Worm (Caenorhabditis elegans) whole organism, L1 larva: ENCODE data around the gene F26F4.5.

Source experiments
- C04F5.9 ChIP-seq: sonication (generic microtip); optimal IDR thresholded peaks from 2 replicates; lab custom pipeline; 2016; ENCODE audit warnings: missing genetic modification characterization, missing compliant biosample characterization
- C16A3.4 ChIP-seq: fragments of 150-350 bp; optimal IDR thresholded peaks from 2 replicates; lab custom pipeline; 2014; ENCODE audit warnings: missing biosample characterization, missing genetic modification characterization
- C34B4.2 ChIP-seq: sonication (generic microtip); optimal IDR thresholded peaks from 2 replicates; lab custom pipeline; 2017; ENCODE audit warnings: mild to moderate bottlenecking, missing genetic modification characterization, missing compliant biosample characterization
- F16B12.6 ChIP-seq: fragments of 150-350 bp; optimal IDR thresholded peaks from 2 replicates; lab custom pipeline; 2014; ENCODE audit warnings: missing biosample characterization, missing genetic modification characterization
- Y116A8C.19 ChIP-seq: sonication (generic microtip); optimal IDR thresholded peaks from 2 replicates; lab custom pipeline; 2016; ENCODE audit warnings: missing compliant biosample characterization, missing genetic modification characterization, borderline replicate concordance
- aha-1 ChIP-seq: fragments of 150-350 bp; optimal IDR thresholded peaks from 2 replicates; lab custom pipeline; 2014; ENCODE audit warnings: missing biosample characterization, missing genetic modification characterization
- aly-2 ChIP-seq: fragments of 150-350 bp; optimal IDR thresholded peaks from 2 replicates; lab custom pipeline; 2014; ENCODE audit warnings: missing biosample characterization, missing genetic modification characterization
- blmp-1 ChIP-seq: fragments of 150-350 bp; optimal IDR thresholded peaks from 2 replicates; lab custom pipeline; 2014; ENCODE audit warnings: missing biosample characterization, missing genetic modification characterization
- ceh-8 ChIP-seq: fragments of 200-800 bp; sonication (Bioruptor generic); optimal IDR thresholded peaks from 2 replicates; lab custom pipeline; 2018; ENCODE audit warnings: mild to moderate bottlenecking, missing genetic modification characterization, moderate library complexity, missing compliant biosample characterization
- ceh-82 ChIP-seq, 3 experiments: fragments of 150-350 bp in 1 of 3; sonication (generic microtip) in 2 of 3; optimal IDR thresholded peaks; 2 replicates each; lab custom pipeline; 2014 to 2017; ENCODE audit warnings: missing biosample characterization in 3 of 3, missing genetic modification characterization in 3 of 3
- dpl-1 ChIP-seq, 3 experiments: fragments of 150-350 bp in 2 of 3; sonication (generic microtip) in 1 of 3; optimal IDR thresholded peaks; 2 replicates each; lab custom pipeline; 2014 to 2017; ENCODE audit warnings: missing biosample characterization in 3 of 3, missing genetic modification characterization in 3 of 3, missing genetic modification reagents in 3 of 3
- efl-1 ChIP-seq, 4 experiments: fragments of 150-350 bp; optimal IDR thresholded peaks in 3 of 4; peaks in 1 of 4; 1 replicate in 1 of 4; 2 replicates in 3 of 4; lab custom pipeline; 2014; ENCODE audit warnings: missing biosample characterization in 2 of 4, missing genetic modification characterization in 2 of 4, missing genetic modification reagents in 2 of 4
- fkh-10 ChIP-seq: sonication (generic microtip); optimal IDR thresholded peaks from 2 replicates; lab custom pipeline; 2017; ENCODE audit warnings: missing biosample characterization, missing genetic modification reagents, missing genetic modification characterization
- fkh-4 ChIP-seq: sonication (generic microtip); optimal IDR thresholded peaks from 2 replicates; lab custom pipeline; 2016; ENCODE audit warnings: missing compliant biosample characterization, missing genetic modification characterization, borderline replicate concordance
- fkh-8 ChIP-seq: sonication (generic microtip); optimal IDR thresholded peaks from 2 replicates; lab custom pipeline; 2016; ENCODE audit warnings: mild to moderate bottlenecking, missing genetic modification characterization, missing compliant biosample characterization
- fos-1 ChIP-seq: fragments of 150-350 bp; optimal IDR thresholded peaks from 2 replicates; lab custom pipeline; 2014; ENCODE audit warnings: missing biosample characterization, missing genetic modification characterization
- grh-1 ChIP-seq: fragments of 200-800 bp; sonication (Bioruptor generic); IDR thresholded peaks from 2 replicates; pipeline ENCODE4 v1.3.6; 2022; ENCODE audit warnings: missing genetic modification reagents, missing genetic modification characterization, missing compliant biosample characterization
- hlh-17 ChIP-seq: fragments of 200-800 bp; sonication (Bioruptor generic); optimal IDR thresholded peaks from 2 replicates; lab custom pipeline; 2018; ENCODE audit warnings: missing genetic modification characterization, mild to moderate bottlenecking, missing compliant biosample characterization, moderate library complexity, borderline replicate concordance
- hpl-2 ChIP-seq: fragments of 150-350 bp; optimal IDR thresholded peaks from 2 replicates; lab custom pipeline; 2014; ENCODE audit warnings: missing biosample characterization, missing genetic modification reagents, missing genetic modification characterization
- irx-1 ChIP-seq: sonication (generic microtip); optimal IDR thresholded peaks from 2 replicates; lab custom pipeline; 2016; ENCODE audit warnings: missing genetic modification characterization, missing compliant biosample characterization
- isw-1 ChIP-seq: fragments of 200-800 bp; sonication (Bioruptor generic); IDR thresholded peaks from 2 replicates; pipeline ENCODE4 v1.3.6; 2022; ENCODE audit warnings: missing genetic modification characterization, missing compliant biosample characterization
- jun-1 ChIP-seq: fragments of 150-350 bp; optimal IDR thresholded peaks from 2 replicates; lab custom pipeline; 2014; ENCODE audit warnings: missing biosample characterization, missing genetic modification reagents, missing genetic modification characterization
- lin-13 ChIP-seq: fragments of 150-350 bp; optimal IDR thresholded peaks from 2 replicates; lab custom pipeline; 2014; ENCODE audit warnings: missing biosample characterization, missing genetic modification reagents, missing genetic modification characterization
- lin-15B ChIP-seq: fragments of 150-350 bp; sonication (generic microtip); optimal IDR thresholded peaks from 3 replicates; lab custom pipeline; 2014; ENCODE audit warnings: missing biosample characterization, missing genetic modification characterization
- lin-35 ChIP-seq, 2 experiments: fragments of 150-350 bp; optimal IDR thresholded peaks; 2 replicates each; lab custom pipeline; 2014; ENCODE audit warnings: missing biosample characterization in 2 of 2, missing genetic modification characterization in 2 of 2, missing genetic modification reagents in 2 of 2
- lsy-2 ChIP-seq, 2 experiments: fragments of 150-350 bp; optimal IDR thresholded peaks; 2 replicates each; lab custom pipeline; 2014; ENCODE audit warnings: missing biosample characterization in 2 of 2, missing genetic modification characterization in 2 of 2
- mab-9 ChIP-seq: fragments of 200-800 bp; sonication (Bioruptor generic); IDR thresholded peaks from 2 replicates; pipeline ENCODE4 v1.3.6; 2022; ENCODE audit warnings: missing genetic modification reagents, missing genetic modification characterization, missing compliant biosample characterization
- mef-2 ChIP-seq: fragments of 150-350 bp; optimal IDR thresholded peaks from 2 replicates; lab custom pipeline; 2014; ENCODE audit warnings: missing biosample characterization, missing genetic modification characterization
- nhr-11 ChIP-seq: fragments of 150-350 bp; optimal IDR thresholded peaks from 2 replicates; lab custom pipeline; 2014; ENCODE audit warnings: missing biosample characterization, missing genetic modification characterization
- nhr-19 ChIP-seq: fragments of 200-800 bp; sonication (Bioruptor generic); conservative IDR thresholded peaks from 2 replicates; pipeline ENCODE4 v1.3.6; 2022; ENCODE audit warnings: missing genetic modification characterization, missing compliant biosample characterization
- nhr-20 ChIP-seq: sonication (generic microtip); optimal IDR thresholded peaks from 2 replicates; lab custom pipeline; 2016; ENCODE audit warnings: mild to moderate bottlenecking, missing genetic modification characterization, missing compliant biosample characterization
- nhr-28 ChIP-seq: fragments of 150-350 bp; optimal IDR thresholded peaks from 2 replicates; lab custom pipeline; 2014; ENCODE audit warnings: missing biosample characterization, missing genetic modification characterization
- nhr-47 ChIP-seq: sonication (generic microtip); optimal IDR thresholded peaks from 2 replicates; lab custom pipeline; 2016; ENCODE audit warnings: mild to moderate bottlenecking, missing genetic modification characterization, moderate library complexity, missing compliant biosample characterization
- nhr-71 ChIP-seq: sonication (generic microtip); optimal IDR thresholded peaks from 2 replicates; lab custom pipeline; 2016; ENCODE audit warnings: mild to moderate bottlenecking, missing genetic modification characterization, moderate library complexity, missing compliant biosample characterization
- nhr-90 ChIP-seq: sonication (generic microtip); optimal IDR thresholded peaks from 2 replicates; lab custom pipeline; 2016; ENCODE audit warnings: mild to moderate bottlenecking, missing genetic modification characterization, missing compliant biosample characterization; ENCODE audit not compliant: poor library complexity
- pag-3 ChIP-seq: sonication (generic microtip); optimal IDR thresholded peaks from 2 replicates; lab custom pipeline; 2017; ENCODE audit warnings: missing genetic modification characterization, mild to moderate bottlenecking, missing compliant biosample characterization, antibody characterized with exemption, borderline replicate concordance; ENCODE audit not compliant: insufficient read depth
- rnt-1 ChIP-seq: sonication (generic microtip); optimal IDR thresholded peaks from 2 replicates; lab custom pipeline; 2016; ENCODE audit warnings: mild to moderate bottlenecking, missing genetic modification characterization, moderate library complexity, missing compliant biosample characterization
- skn-1 ChIP-seq: fragments of 150-350 bp; optimal IDR thresholded peaks from 2 replicates; lab custom pipeline; 2014; ENCODE audit warnings: missing biosample characterization, missing genetic modification characterization
- snpc-4 ChIP-seq: fragments of 150-350 bp; optimal IDR thresholded peaks from 2 replicates; lab custom pipeline; 2014; ENCODE audit warnings: missing biosample characterization, missing genetic modification characterization
- sox-4 ChIP-seq: sonication (generic microtip); optimal IDR thresholded peaks from 2 replicates; lab custom pipeline; 2016; ENCODE audit warnings: missing genetic modification characterization, missing compliant biosample characterization
- sptf-1 ChIP-seq: fragments of 150-350 bp; optimal IDR thresholded peaks from 2 replicates; lab custom pipeline; 2014; ENCODE audit warnings: missing biosample characterization, missing genetic modification characterization
- swsn-7 ChIP-seq: sonication (generic microtip); optimal IDR thresholded peaks from 2 replicates; lab custom pipeline; 2016; ENCODE audit warnings: missing genetic modification characterization, missing compliant biosample characterization
- tlp-1 ChIP-seq: fragments of 150-350 bp; optimal IDR thresholded peaks from 2 replicates; lab custom pipeline; 2014; ENCODE audit warnings: missing biosample characterization, missing genetic modification characterization
- unc-130 ChIP-seq: fragments of 150-350 bp; optimal IDR thresholded peaks from 2 replicates; lab custom pipeline; 2017; ENCODE audit warnings: missing biosample characterization, missing genetic modification characterization, inconsistent platforms
- unc-98 ChIP-seq: fragments of 200-800 bp; sonication (Bioruptor generic); IDR thresholded peaks from 2 replicates; pipeline ENCODE4 v1.3.6; 2022; ENCODE audit warnings: missing genetic modification characterization, missing compliant biosample characterization
- vab-15 ChIP-seq: sonication (generic microtip); optimal IDR thresholded peaks from 2 replicates; lab custom pipeline; 2017; ENCODE audit warnings: missing genotype, mild to moderate bottlenecking, missing genetic modification characterization, missing compliant biosample characterization
- xbp-1 ChIP-seq: sonication (generic microtip); optimal IDR thresholded peaks from 2 replicates; lab custom pipeline; 2016; ENCODE audit warnings: missing genetic modification characterization, missing compliant biosample characterization
- zag-1 ChIP-seq: fragments of 150-350 bp; optimal IDR thresholded peaks from 2 replicates; lab custom pipeline; 2014; ENCODE audit warnings: missing biosample characterization, missing genetic modification characterization
- ztf-11 ChIP-seq, 2 experiments: sonication (generic microtip); optimal IDR thresholded peaks; 2 replicates each; lab custom pipeline; 2016 to 2017; ENCODE audit warnings: missing genetic modification characterization in 2 of 2, missing biosample characterization in 1 of 2, missing compliant biosample characterization in 1 of 2

F26F4.5 gene

DNA sequence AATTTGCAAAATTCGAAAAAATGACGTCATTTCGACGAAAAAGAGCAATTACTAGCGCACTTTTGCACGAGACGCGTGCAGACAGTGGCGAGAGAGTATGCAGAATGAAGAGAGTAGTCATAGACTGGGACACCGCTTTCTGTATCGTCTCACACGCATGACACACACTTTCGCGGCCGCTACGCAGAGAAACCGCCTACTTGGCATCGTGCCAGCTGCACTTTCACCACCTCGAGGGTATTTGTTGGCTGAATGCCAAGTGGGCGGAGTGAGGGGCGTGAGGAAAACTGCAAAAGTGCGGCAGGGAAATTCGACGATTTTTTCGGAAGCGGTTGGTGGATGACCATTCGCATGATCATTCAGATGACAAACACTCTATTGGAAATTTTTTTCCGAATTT is 8.7 kb upstream of the F26F4.5 start (continued):
- TF ChIP-seq Y116A8C.19 (tag; lab: Kevin White, UChicago) (peak; percentile 10), nhr-20 (tag; lab: Kevin White, UChicago) (peak; percentile 100), unc-130 (tag; lab: Kevin White, UChicago) (peak; percentile 97), rnt-1 (tag; lab: Kevin White, UChicago) (peak; percentile 98), vab-15 (tag; lab: Kevin White, UChicago) (peak; percentile 98), lin-13 (GFP tag; lab: Kevin White, UChicago) (peak; percentile 100), fkh-10 (GFP tag; lab: Kevin White, UChicago) (peak; percentile 99), fos-1 (tag; lab: Kevin White, UChicago) (peak; percentile 97), sptf-1 (tag; lab: Kevin White, UChicago) (no peak), fkh-4 (tag; lab: Kevin White, UChicago) (peak; percentile 93), pag-3 (tag; lab: Kevin White, UChicago) (peak; percentile 80), blmp-1 (peak; percentile 100), efl-1 (optimal IDR thresholded peaks at IDR 0.05; lab: Kevin White, UChicago) (peak; percentile 96 to 97), efl-1 (GFP tag; optimal IDR thresholded peaks at IDR 0.05 in 1 of 2; lab: Kevin White, UChicago) (peak; percentile 85 to 99), nhr-28 (tag; lab: Kevin White, UChicago) (no peak), jun-1 (tag; lab: Kevin White, UChicago) (peak; percentile 99), lsy-2 (tag; optimal IDR thresholded peaks at IDR 0.05; lab: Kevin White, UChicago) (peak; percentile 97), nhr-11 (tag; lab: Kevin White, UChicago) (peak; percentile 94), dpl-1 (GFP tag; optimal IDR thresholded peaks at IDR 0.05; lab: Kevin White, UChicago) (peak; percentile 89 to 91 (median 89)), isw-1 (GFP tag; lab: Robert Waterston, UW) (peak; percentile 98), ceh-8 (peak; percentile 99), snpc-4 (tag; lab: Kevin White, UChicago) (peak; percentile 84), tlp-1 (tag; lab: Kevin White, UChicago) (no peak), xbp-1 (tag; lab: Kevin White, UChicago) (peak; percentile 99), aly-2 (tag; lab: Kevin White, UChicago) (peak; percentile 90), fkh-8 (tag; lab: Kevin White, UChicago) (peak; percentile 100), nhr-71 (tag; lab: Kevin White, UChicago) (peak; percentile 100), irx-1 (peak; percentile 98), hpl-2 (GFP tag; lab: Kevin White, UChicago) (peak; percentile 95), skn-1 (tag; lab: Kevin White, UChicago) (peak; percentile 95), zag-1 (tag; lab: Kevin White, UChicago) (peak; percentile 30), mab-9 (GFP tag; lab: Robert Waterston, UW) (peak; percentile 98), C16A3.4 (tag; lab: Kevin White, UChicago) (peak; percentile 99), hlh-17 (GFP tag; lab: Kevin White, UChicago) (no peak), aha-1 (peak; percentile 95), C04F5.9 (tag; lab: Kevin White, UChicago) (peak; percentile 97), unc-98 (GFP tag; lab: Robert Waterston, UW) (peak; percentile 80), nhr-90 (tag; lab: Kevin White, UChicago) (peak; percentile 99), nhr-19 (GFP tag; lab: Robert Waterston, UW) (peak; percentile 100), ceh-82 (tag; optimal IDR thresholded peaks at IDR 0.05; lab: Kevin White, UChicago) (peak; percentile 95 to 98 (median 97)), grh-1 (GFP tag; lab: Robert Waterston, UW) (peak; percentile 99), lin-15B (tag; lab: Kevin White, UChicago) (peak; percentile 94), C34B4.2 (tag; lab: Kevin White, UChicago) (peak; percentile 91), sox-4 (tag; lab: Kevin White, UChicago) (peak; percentile 99), mef-2 (tag; lab: Kevin White, UChicago) (peak; percentile 96), ztf-11 (tag; optimal IDR thresholded peaks at IDR 0.05; lab: Kevin White, UChicago) (peak in 1 of 2 experiments; percentile 99), swsn-7 (tag; lab: Kevin White, UChicago) (peak; percentile 100), nhr-47 (tag; lab: Kevin White, UChicago) (peak; percentile 100), lin-35 (GFP tag; optimal IDR thresholded peaks at IDR 0.05; lab: Kevin White, UChicago) (peak; percentile 94 to 95), F16B12.6 (tag; lab: Kevin White, UChicago) (peak; percentile 68)
